Worm (Caenorhabditis elegans) whole organism, L2 larva: ENCODE measurements around the gene rpl-33.

Experiments
- R02D3.7 ChIP-seq: fragments of 150-350 bp; optimal IDR thresholded peaks from 2 replicates; lab custom pipeline; 2014; ENCODE audit warnings: missing biosample characterization, missing genetic modification characterization
- blmp-1 ChIP-seq: sonication (generic microtip); optimal IDR thresholded peaks from 2 replicates; lab custom pipeline; 2017; ENCODE audit warnings: missing genetic modification characterization, mild to moderate bottlenecking, missing compliant biosample characterization, antibody characterized with exemption, moderate library complexity; ENCODE audit not compliant: insufficient read depth
- ceh-16 ChIP-seq: fragments of 150-350 bp; optimal IDR thresholded peaks from 2 replicates; lab custom pipeline; 2014; ENCODE audit warnings: missing biosample characterization, missing genetic modification characterization
- ceh-82 ChIP-seq: fragments of 150-350 bp; optimal IDR thresholded peaks from 2 replicates; lab custom pipeline; 2014; ENCODE audit warnings: missing biosample characterization, missing genetic modification characterization
- elt-1 ChIP-seq: fragments of 150-350 bp; optimal IDR thresholded peaks from 2 replicates; lab custom pipeline; 2014; ENCODE audit warnings: missing biosample characterization, missing genetic modification characterization
- lin-11 ChIP-seq: fragments of 150-350 bp; sonication (generic microtip); optimal IDR thresholded peaks from 2 replicates; lab custom pipeline; 2014; ENCODE audit warnings: missing biosample characterization, missing genetic modification characterization, inconsistent platforms, mixed read lengths
- nhr-11 ChIP-seq: fragments of 150-350 bp; optimal IDR thresholded peaks from 2 replicates; lab custom pipeline; 2014; ENCODE audit warnings: missing biosample characterization, missing genetic modification characterization

DNA sequence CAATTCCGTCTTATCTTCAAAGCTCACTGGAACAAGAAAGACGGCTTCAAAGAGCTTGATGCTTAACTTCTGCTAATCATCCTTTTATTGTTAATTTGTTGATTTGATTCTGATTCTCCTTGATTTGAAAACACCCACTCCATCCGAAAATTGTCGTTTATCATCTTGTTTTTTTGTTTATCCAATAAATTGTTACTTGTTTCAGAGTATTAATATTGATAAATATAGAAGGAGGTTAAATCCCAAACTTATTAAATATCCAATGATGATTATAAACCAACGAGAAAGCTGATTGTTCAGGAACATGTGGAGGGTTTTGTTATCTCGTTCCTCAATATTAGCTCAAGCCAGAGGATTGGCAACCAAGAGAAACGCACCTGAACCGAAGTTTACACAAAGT, 7.4 kb downstream of the rpl-33 start, which contains the start of gene F10E7.6:
- TF ChIP-seq blmp-1 (no peak), elt-1 (no peak), R02D3.7 (no peak), lin-11 (tag; lab: Kevin White, UChicago) (no peak), ceh-82 (no peak), nhr-11 (tag; lab: Kevin White, UChicago) (no peak), ceh-16 (tag; lab: Kevin White, UChicago) (no peak)
